Fruit fly (Drosophila melanogaster): Measurements from ENCODE around the gene Spag1.
A peak's percentile ranks its signal among the peaks of the same experiment; 100 is the strongest.

Gene Spag1

dm6 chr3R:26954020-26954672 is 6.5 kb downstream of the Spag1 start (continued):
- TF ChIP-seq wek (GFP tag; optimal IDR thresholded peaks at IDR 0.05) (no peak), aop (GFP tag; IDR thresholded peaks at IDR 0.05) (0 out of 2 replicates have a peak, but pooled peaks have one; percentile 21), CG8388 (GFP tag; optimal IDR thresholded peaks at IDR 0.05) (peak; percentile 72), CG17829 (tag; optimal IDR thresholded peaks at IDR 0.05) (peak; percentile 73), Nf-YC (tag; optimal IDR thresholded peaks at IDR 0.05) (peak; percentile 62), CG10431 (GFP tag; optimal IDR thresholded peaks at IDR 0.05) (peak; percentile 6), CG7963 (GFP tag; IDR thresholded peaks at IDR 0.05; ENCODE audit: partially characterized antibody) (no peak), her (GFP tag; optimal IDR thresholded peaks at IDR 0.05) (no peak), Opbp (GFP tag; IDR thresholded peaks at IDR 0.05; ENCODE audit: partially characterized antibody) (no peak), ind (GFP tag; optimal IDR thresholded peaks at IDR 0.05) (peak; percentile 72), CG10565 (GFP tag; optimal IDR thresholded peaks at IDR 0.05) (no peak), ATbp (GFP tag; optimal IDR thresholded peaks at IDR 0.05) (peak; percentile 78), Mrtf (GFP tag; IDR thresholded peaks at IDR 0.05) (peak; percentile 71; the same call in 2 of the 3 replicates), CG31388 (GFP tag; optimal IDR thresholded peaks at IDR 0.05) (peak; percentile 34), ems (GFP tag; optimal IDR thresholded peaks at IDR 0.05) (no peak), unc-4 (GFP tag; IDR thresholded peaks at IDR 0.05; ENCODE audit: partially characterized antibody) (no peak), ro (GFP tag; IDR thresholded peaks at IDR 0.05) (peak; percentile 64), Lim3 (GFP tag; IDR thresholded peaks at IDR 0.05) (peak; percentile 32; the same call in 1 of the 2 replicates), CG33213 (GFP tag; optimal IDR thresholded peaks at IDR 0.05) (no peak), CG3847 (GFP tag; IDR thresholded peaks at IDR 0.05) (peak; percentile 50), abd-A (tag; optimal IDR thresholded peaks at IDR 0.05) (no peak), CG34224 (GFP tag; IDR thresholded peaks at IDR 0.05; ENCODE audit: partially characterized antibody) (no peak), inv (GFP tag; IDR thresholded peaks at IDR 0.05; ENCODE audit: partially characterized antibody) (no peak), gsb-n (tag; optimal IDR thresholded peaks at IDR 0.05) (peak; percentile 76), CG11723 (GFP tag; optimal IDR thresholded peaks at IDR 0.05) (peak; percentile 22), row (GFP tag; IDR thresholded peaks at IDR 0.05) (peak; percentile 89), zfh2 (GFP tag; optimal IDR thresholded peaks at IDR 0.05) (no peak), Adf1 (GFP tag; IDR thresholded peaks at IDR 0.05) (0 out of 2 replicates have a peak, but pooled peaks have one; percentile 11), Tbp (GFP tag; optimal IDR thresholded peaks at IDR 0.05) (no peak), Side (GFP tag; optimal IDR thresholded peaks at IDR 0.05) (no peak), Hey (tag; optimal IDR thresholded peaks at IDR 0.05) (no peak), CG15011 (GFP tag; optimal IDR thresholded peaks at IDR 0.05) (no peak), HLH3B (GFP tag; IDR thresholded peaks at IDR 0.05) (peak; percentile 92), Awh (GFP tag; IDR thresholded peaks at IDR 0.05) (peak; percentile 84), bcd (GFP tag; optimal IDR thresholded peaks at IDR 0.05) (peak; percentile 82), Usf (GFP tag; optimal IDR thresholded peaks at IDR 0.05) (peak; percentile 60), ssp (GFP tag; IDR thresholded peaks at IDR 0.05) (peak; percentile 78), Xrp1 (GFP tag; IDR thresholded peaks at IDR 0.05) (peak; percentile 89), CG11696 (GFP tag; IDR thresholded peaks at IDR 0.05) (peak; percentile 76), Xbp1 (GFP tag; optimal IDR thresholded peaks at IDR 0.05) (peak; percentile 74), chm (GFP tag; IDR thresholded peaks at IDR 0.05) (no peak), CG3065 (GFP tag; optimal IDR thresholded peaks at IDR 0.05) (peak; percentile 27), ash1 (GFP tag; optimal IDR thresholded peaks at IDR 0.05) (no peak), BtbVII (GFP tag; optimal IDR thresholded peaks at IDR 0.05) (peak; percentile 38), CG13775 (GFP tag; optimal IDR thresholded peaks at IDR 0.05) (peak; percentile 54), CG11247 (GFP tag; IDR thresholded peaks at IDR 0.05) (peak; percentile 63; the same call in 1 of the 2 replicates), Fer3 (tag; optimal IDR thresholded peaks at IDR 0.05) (peak; percentile 75), Dek (tag; optimal IDR thresholded peaks at IDR 0.05) (peak; percentile 53), croc (GFP tag; conservative IDR thresholded peaks at IDR 0.05) (peak; percentile 74), danr (GFP tag; IDR thresholded peaks at IDR 0.05) (no peak)
